Worm (Caenorhabditis elegans) whole organism, L3 larva: ENCODE data around the gene rike-1.

ENCODE experiments used
- ceh-28 ChIP-seq: fragments of 150-350 bp; optimal IDR thresholded peaks from 2 replicates; lab custom pipeline; 2014; ENCODE audit warnings: missing biosample characterization, missing genetic modification reagents, missing genetic modification characterization
- ceh-9 ChIP-seq: sonication (generic microtip); optimal IDR thresholded peaks from 2 replicates; lab custom pipeline; 2018; ENCODE audit warnings: missing biosample characterization, missing genetic modification characterization
- eor-1 ChIP-seq, 2 experiments: fragments of 150-350 bp; optimal IDR thresholded peaks; 2 replicates each; lab custom pipeline; 2014 to 2018; ENCODE audit warnings: missing biosample characterization in 2 of 2, missing genetic modification characterization in 2 of 2
- nhr-12 ChIP-seq: fragments of 150-350 bp; optimal IDR thresholded peaks from 2 replicates; lab custom pipeline; 2014; ENCODE audit warnings: missing biosample characterization, missing genetic modification characterization
- nhr-43 ChIP-seq: sonication (generic microtip); optimal IDR thresholded peaks from 2 replicates; lab custom pipeline; 2016; ENCODE audit warnings: mild to moderate bottlenecking, missing genetic modification characterization, missing compliant biosample characterization; ENCODE audit not compliant: poor library complexity, severe bottlenecking
- pha-4 ChIP-seq: fragments of 150-350 bp; optimal IDR thresholded peaks from 2 replicates; lab custom pipeline; 2014; ENCODE audit warnings: missing biosample characterization, missing genetic modification reagents, missing genetic modification characterization
- zag-1 ChIP-seq: fragments of 150-350 bp; optimal IDR thresholded peaks from 2 replicates; lab custom pipeline; 2014; ENCODE audit warnings: missing biosample characterization, missing genetic modification characterization

DNA sequence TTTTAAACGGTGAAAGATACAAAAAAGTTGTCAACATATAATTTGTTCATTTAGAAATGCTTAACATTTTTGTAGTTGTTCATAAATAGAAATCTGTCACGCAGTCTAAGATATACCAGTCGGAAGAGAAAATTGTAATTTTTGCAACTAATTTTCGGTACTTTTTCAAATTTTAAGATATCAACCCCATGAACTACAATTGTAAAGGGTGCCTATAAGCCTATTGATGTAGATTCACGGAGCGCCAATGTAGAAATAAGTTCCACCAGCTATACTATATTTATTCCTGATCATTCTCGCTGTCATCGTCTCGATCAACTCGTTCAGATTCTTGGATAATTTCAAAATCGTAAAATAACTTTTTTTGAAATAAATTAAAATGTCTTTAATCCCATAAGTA lies 49.3 kb upstream of the rike-1 start:
- TF ChIP-seq ceh-28 (no peak), nhr-43 (tag; lab: Kevin White, UChicago) (no peak), nhr-12 (no peak), ceh-9 (tag; lab: Kevin White, UChicago) (no peak), eor-1 (tag; optimal IDR thresholded peaks at IDR 0.05; lab: Kevin White, UChicago) (no peak), pha-4 (tag; lab: Kevin White, UChicago) (no peak), zag-1 (tag; lab: Kevin White, UChicago) (no peak)
